Fruit fly (Drosophila melanogaster) whole organism, embryonic: ENCODE results near the gene kraken.
A peak's percentile ranks its signal among the peaks of the same experiment; 100 is the strongest.

Source experiments
- Adf1 ChIP-seq: fragments of 200-800 bp; sonication (Bioruptor generic); IDR thresholded peaks from 2 replicates; pipeline ENCODE4 v1.3.6; 2022; ENCODE audit warnings: missing biosample characterization, missing genetic modification characterization
- CG11085 ChIP-seq: fragments of 200-800 bp; sonication (Bioruptor generic); IDR thresholded peaks from 2 replicates; pipeline ENCODE4 v1.3.6; 2022; ENCODE audit warnings: missing biosample characterization, missing genetic modification characterization
- CG11456 ChIP-seq: fragments of 200-800 bp; sonication (Bioruptor generic); IDR thresholded peaks from 3 replicates; pipeline ENCODE4 v1.3.6; 2022; ENCODE audit warnings: missing biosample characterization, missing genetic modification characterization
- CG11696 ChIP-seq: fragments of 200-800 bp; sonication (Bioruptor generic); IDR thresholded peaks from 2 replicates; pipeline ENCODE4 v1.3.6; 2022; ENCODE audit warnings: missing biosample characterization, missing genetic modification characterization
- CG12104 ChIP-seq: fragments of 200-800 bp; sonication (Bioruptor generic); optimal IDR thresholded peaks from 3 replicates; lab custom pipeline; 2016; ENCODE audit warnings: missing biosample characterization, missing genetic modification characterization
- CG13894 ChIP-seq: fragments of 200-800 bp; sonication (Bioruptor generic); optimal IDR thresholded peaks from 3 replicates; lab custom pipeline; 2018; ENCODE audit warnings: missing biosample characterization, mild to moderate bottlenecking, missing genetic modification characterization, moderate library complexity
- CG1529 ChIP-seq: fragments of 200-800 bp; sonication (Bioruptor generic); optimal IDR thresholded peaks from 3 replicates; lab custom pipeline; 2018; ENCODE audit warnings: missing biosample characterization, missing genetic modification characterization
- CG18262 ChIP-seq: fragments of 200-800 bp; optimal IDR thresholded peaks from 3 replicates; lab custom pipeline; 2019; ENCODE audit warnings: missing biosample characterization, mild to moderate bottlenecking, missing genetic modification characterization, moderate library complexity
- CG2678 ChIP-seq: fragments of 200-800 bp; sonication (Bioruptor generic); optimal IDR thresholded peaks from 3 replicates; lab custom pipeline; 2019; ENCODE audit warnings: missing biosample characterization, mild to moderate bottlenecking, missing genetic modification characterization, moderate library complexity
- CG34422 ChIP-seq: fragments of 200-800 bp; sonication (Bioruptor generic); IDR thresholded peaks from 3 replicates; pipeline ENCODE4 v1.3.6; 2022; ENCODE audit warnings: missing biosample characterization, missing genetic modification characterization
- CG3838 ChIP-seq: fragments of 200-800 bp; sonication (Bioruptor generic); optimal IDR thresholded peaks from 3 replicates; lab custom pipeline; 2016; ENCODE audit warnings: missing biosample characterization, missing genetic modification characterization
- D ChIP-seq, 2 experiments: fragments of 200-800 bp in 1 of 2; fragments of >200 bp in 1 of 2; sonication (Bioruptor generic) in 1 of 2; optimal IDR thresholded peaks; 2 replicates in 1 of 2; 3 replicates in 1 of 2; lab custom pipeline; 2017; ENCODE audit warnings: mild to moderate bottlenecking in 1 of 2, missing biosample characterization in 1 of 2, missing genetic modification characterization in 1 of 2, missing genetic modification reagents in 1 of 2
- D19B ChIP-seq: fragments of 200-800 bp; sonication (Bioruptor generic); optimal IDR thresholded peaks from 2 replicates; lab custom pipeline; 2017; ENCODE audit warnings: missing biosample characterization, mild to moderate bottlenecking, missing genetic modification characterization
- Dad ChIP-seq: fragments of 200-800 bp; sonication (Bioruptor generic); optimal IDR thresholded peaks from 3 replicates; lab custom pipeline; 2016; ENCODE audit warnings: missing biosample characterization, missing genetic modification characterization
- Ets65A ChIP-seq: fragments of 200-800 bp; sonication (Bioruptor generic); peaks from one replicate; lab custom pipeline; 2016; ENCODE audit warnings: missing biosample characterization, missing genetic modification characterization
- MESR4 ChIP-seq: fragments of 200-800 bp; sonication (Bioruptor generic); optimal IDR thresholded peaks from 2 replicates; lab custom pipeline; 2018; ENCODE audit warnings: missing biosample characterization, mild to moderate bottlenecking, missing genetic modification characterization, moderate library complexity
- MTF-1 ChIP-seq: fragments of 200-800 bp; sonication (Bioruptor generic); optimal IDR thresholded peaks from 2 replicates; lab custom pipeline; 2018; ENCODE audit warnings: missing biosample characterization, mild to moderate bottlenecking, missing genetic modification characterization, borderline replicate concordance
- Med ChIP-seq: fragments of 200-800 bp; sonication (Bioruptor generic); peaks from one replicate; lab custom pipeline; 2016; ENCODE audit warnings: missing biosample characterization, missing genetic modification characterization, mild to moderate bottlenecking, inconsistent platforms, moderate library complexity
- Neu2 ChIP-seq: fragments of 200-800 bp; sonication (Bioruptor generic); optimal IDR thresholded peaks from 3 replicates; lab custom pipeline; 2016; ENCODE audit warnings: missing biosample characterization, missing genetic modification characterization, borderline replicate concordance
- Ptx1 ChIP-seq: fragments of 200-800 bp; sonication (Bioruptor generic); IDR thresholded peaks from 2 replicates; pipeline ENCODE4 v1.3.6; 2022; ENCODE audit warnings: missing biosample characterization, missing genetic modification characterization
- Rx ChIP-seq: fragments of 200-800 bp; sonication (Bioruptor generic); IDR thresholded peaks from 2 replicates; pipeline ENCODE4 v1.3.6; 2022; ENCODE audit warnings: missing biosample characterization, missing genetic modification characterization
- Six4 ChIP-seq: fragments of 200-800 bp; sonication (Bioruptor generic); optimal IDR thresholded peaks from 2 replicates; lab custom pipeline; 2016; ENCODE audit warnings: missing biosample characterization, missing genetic modification characterization
- Xbp1 ChIP-seq: fragments of 200-800 bp; sonication (Bioruptor generic); optimal IDR thresholded peaks from 3 replicates; lab custom pipeline; 2016; ENCODE audit warnings: missing biosample characterization, mild to moderate bottlenecking, missing genetic modification characterization
- ara ChIP-seq: fragments of 200-800 bp; sonication (Bioruptor generic); IDR thresholded peaks from 2 replicates; pipeline ENCODE4 v1.3.6; 2022; ENCODE audit warnings: missing biosample characterization, missing genetic modification characterization
- cato ChIP-seq: fragments of 200-800 bp; sonication (Bioruptor generic); optimal IDR thresholded peaks from 2 replicates; lab custom pipeline; 2016; ENCODE audit warnings: missing biosample characterization, missing genetic modification characterization, borderline replicate concordance
- crc ChIP-seq: fragments of 200-800 bp; sonication (Bioruptor generic); optimal IDR thresholded peaks from 2 replicates; lab custom pipeline; 2016; ENCODE audit warnings: missing biosample characterization, missing genetic modification characterization
- cwo ChIP-seq: fragments of 200-800 bp; sonication (Bioruptor generic); optimal IDR thresholded peaks from 3 replicates; lab custom pipeline; 2017; ENCODE audit warnings: missing biosample characterization, missing genetic modification characterization, mild to moderate bottlenecking, moderate library complexity, missing genetic modification reagents
- esg ChIP-seq: fragments of 200-800 bp; sonication (Bioruptor generic); conservative IDR thresholded peaks from 2 replicates; pipeline ENCODE4 v1.3.6; 2022; ENCODE audit warnings: missing biosample characterization, missing genetic modification characterization
- gcm ChIP-seq: fragments of 200-800 bp; sonication (Bioruptor generic); optimal IDR thresholded peaks from 2 replicates; lab custom pipeline; 2019; ENCODE audit warnings: missing biosample characterization, mild to moderate bottlenecking, missing genetic modification characterization, moderate library complexity
- gem ChIP-seq: fragments of 200-800 bp; sonication (Bioruptor generic); optimal IDR thresholded peaks from 2 replicates; lab custom pipeline; 2019; ENCODE audit warnings: missing biosample characterization, mild to moderate bottlenecking, missing genetic modification characterization, moderate library complexity
- grau ChIP-seq: fragments of 200-800 bp; optimal IDR thresholded peaks from 3 replicates; lab custom pipeline; 2019; ENCODE audit warnings: missing biosample characterization, mild to moderate bottlenecking, missing genetic modification characterization, moderate library complexity
- gt ChIP-seq: fragments of 200-800 bp; sonication (Bioruptor generic); IDR thresholded peaks from 2 replicates; pipeline ENCODE4 v1.3.6; 2022; ENCODE audit warnings: missing biosample characterization, missing genetic modification characterization
- ind ChIP-seq: fragments of 200-800 bp; sonication (Bioruptor generic); optimal IDR thresholded peaks from 3 replicates; lab custom pipeline; 2016; ENCODE audit warnings: missing biosample characterization, missing genetic modification characterization
- ken ChIP-seq: fragments of 200-800 bp; sonication (Bioruptor generic); IDR thresholded peaks from 3 replicates; pipeline ENCODE4 v1.3.6; 2022; ENCODE audit warnings: missing biosample characterization, missing genetic modification characterization
- kni ChIP-seq: fragments of 200-800 bp; sonication (Bioruptor generic); optimal IDR thresholded peaks from 3 replicates; lab custom pipeline; 2017; ENCODE audit warnings: mild to moderate bottlenecking, missing biosample characterization, missing genetic modification reagents, missing genetic modification characterization
- lbe ChIP-seq: fragments of 200-800 bp; sonication (Bioruptor generic); optimal IDR thresholded peaks from 2 replicates; lab custom pipeline; 2016; ENCODE audit warnings: missing biosample characterization, mild to moderate bottlenecking, missing genetic modification characterization
- lov ChIP-seq, 2 experiments: fragments of 200-800 bp in 1 of 2; fragments of >200 bp in 1 of 2; sonication (Bioruptor generic) in 1 of 2; IDR thresholded peaks in 1 of 2; optimal IDR thresholded peaks in 1 of 2; 2 replicates in 1 of 2; 3 replicates in 1 of 2; pipeline versions ENCODE4 v1.3.6 to Lab custom; 2017 to 2022; ENCODE audit warnings: missing biosample characterization in 1 of 2, missing genetic modification characterization in 1 of 2
- nerfin-1 ChIP-seq: fragments of 200-800 bp; sonication (Bioruptor generic); optimal IDR thresholded peaks from 3 replicates; lab custom pipeline; 2019; ENCODE audit warnings: missing biosample characterization, mild to moderate bottlenecking, missing genetic modification characterization, moderate library complexity
- org-1 ChIP-seq: fragments of 200-800 bp; sonication (Bioruptor generic); optimal IDR thresholded peaks from 2 replicates; lab custom pipeline; 2017; ENCODE audit warnings: missing biosample characterization, missing genetic modification characterization
- row ChIP-seq: fragments of 200-800 bp; sonication (Bioruptor generic); IDR thresholded peaks from 3 replicates; pipeline ENCODE4 v1.3.6; 2022; ENCODE audit warnings: missing biosample characterization, missing genetic modification characterization
- sens ChIP-seq: fragments of 200-800 bp; sonication (Bioruptor generic); peaks from one replicate; lab custom pipeline; 2016; ENCODE audit warnings: missing biosample characterization, missing genetic modification characterization
- slbo ChIP-seq: fragments of 200-800 bp; sonication (Bioruptor generic); IDR thresholded peaks from 2 replicates; pipeline ENCODE4 v1.3.6; 2022; ENCODE audit warnings: missing biosample characterization, missing genetic modification characterization
- tin ChIP-seq: fragments of 200-800 bp; sonication (Bioruptor generic); optimal IDR thresholded peaks from 3 replicates; lab custom pipeline; 2016; ENCODE audit warnings: missing biosample characterization, missing genetic modification characterization
- zen2 ChIP-seq: fragments of 200-800 bp; sonication (Bioruptor generic); IDR thresholded peaks from 3 replicates; pipeline ENCODE4 v1.3.6; 2022; ENCODE audit warnings: missing biosample characterization, missing genetic modification characterization; ENCODE audit not compliant: partially characterized antibody

Gene kraken

DNA sequence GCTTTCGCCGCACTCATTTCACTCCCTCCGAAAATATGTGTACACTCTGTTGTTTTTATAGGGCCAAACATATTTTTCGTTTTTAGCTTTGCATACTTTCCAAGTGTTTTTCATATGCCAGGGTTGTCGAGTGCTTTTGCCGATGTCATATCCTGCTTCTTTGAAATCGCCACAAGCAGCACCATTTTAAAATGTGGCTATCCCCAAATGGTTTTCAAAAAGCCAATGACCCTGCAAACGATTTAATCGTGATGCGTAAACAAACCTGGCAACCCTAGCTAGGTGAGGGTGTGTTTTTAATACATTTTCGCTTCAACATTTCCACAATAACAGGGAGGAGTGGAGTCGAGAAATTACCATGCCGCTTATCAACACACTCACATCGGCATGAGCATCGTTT is 39.9 kb downstream of the kraken start (continued):
- peak; percentile 34; the same call in 1 of the 2 replicates for TF ChIP-seq CG11696 (GFP tag; lab: Robert Waterston, UW)
- TF ChIP-seq ind (GFP tag; lab: Kevin White, UChicago) = peak; percentile 47
- TF ChIP-seq Neu2 (GFP tag; lab: Kevin White, UChicago) = no peak
- TF ChIP-seq lov (optimal IDR thresholded peaks at IDR 0.05; lab: Kevin White, UChicago) = no peak
- TF ChIP-seq lov (GFP tag; IDR thresholded peaks at IDR 0.05; lab: Robert Waterston, UW) = no peak
- TF ChIP-seq zen2 = no peak
- no peak for TF ChIP-seq ken (GFP tag; lab: Robert Waterston, UW)
- TF ChIP-seq Xbp1 (GFP tag; lab: Kevin White, UChicago) = peak; percentile 10
- no peak for TF ChIP-seq CG1529 (GFP tag; lab: Kevin White, UChicago)
- no peak for TF ChIP-seq nerfin-1 (tag; lab: Kevin White, UChicago)
- TF ChIP-seq gt = no peak
- peak; percentile 41 for TF ChIP-seq grau (tag; lab: Kevin White, UChicago)
- TF ChIP-seq Dad = no peak
- TF ChIP-seq CG12104 (GFP tag; lab: Kevin White, UChicago) = no peak
- no peak for TF ChIP-seq gcm (GFP tag; lab: Kevin White, UChicago)
- TF ChIP-seq lbe (GFP tag; lab: Kevin White, UChicago) = no peak
- no peak for TF ChIP-seq crc
- peak; percentile 16 for TF ChIP-seq org-1
- TF ChIP-seq cwo = peak; percentile 25
- TF ChIP-seq Rx = no peak
- TF ChIP-seq kni (GFP tag; lab: Kevin White, UChicago) = no peak

dm6 chr2L:893171-893570 is 40.6 kb downstream of the kraken start:
- TF ChIP-seq sens (GFP tag; lab: Kevin White, UChicago) (peak; percentile 60), tin (GFP tag; lab: Kevin White, UChicago) (no peak), CG11456 (GFP tag; lab: Robert Waterston, UW) (no peak), row (GFP tag; lab: Robert Waterston, UW) (peak; percentile 46; the same call in 2 of the 3 replicates), D (optimal IDR thresholded peaks at IDR 0.05; lab: Kevin White, UChicago) (no peak), D (GFP tag; optimal IDR thresholded peaks at IDR 0.05; lab: Kevin White, UChicago) (no peak), slbo (GFP tag; lab: Robert Waterston, UW) (peak; percentile 29; the same call in 1 of the 2 replicates), esg (GFP tag; lab: Robert Waterston, UW) (no peak), Med (GFP tag; lab: Kevin White, UChicago) (peak; percentile 17), CG18262 (tag; lab: Kevin White, UChicago) (no peak), CG3838 (GFP tag; lab: Kevin White, UChicago) (no peak), cato (no peak), Ptx1 (GFP tag; lab: Robert Waterston, UW) (peak; percentile 19; the same call in 1 of the 2 replicates), ara (GFP tag; lab: Robert Waterston, UW) (no peak), Adf1 (GFP tag; lab: Robert Waterston, UW) (no peak), D19B (GFP tag; lab: Kevin White, UChicago) (peak; percentile 62), MESR4 (GFP tag; lab: Kevin White, UChicago) (no peak), CG13894 (peak; percentile 71), CG34422 (no peak), gem (tag; lab: Kevin White, UChicago) (no peak), MTF-1 (GFP tag; lab: Kevin White, UChicago) (no peak), Six4 (no peak), Ets65A (GFP tag; lab: Kevin White, UChicago) (peak; percentile 3), CG11085 (GFP tag; lab: Robert Waterston, UW) (no peak), CG2678 (tag; lab: Kevin White, UChicago) (peak; percentile 10)
